Worm (Caenorhabditis elegans) whole organism, L4 larva: ENCODE measurements around the gene oops-1.

ENCODE experiments used
- F10B5.3 ChIP-seq: sonication (generic microtip); optimal IDR thresholded peaks from 2 replicates; lab custom pipeline; 2016; ENCODE audit warnings: mild to moderate bottlenecking, missing genetic modification characterization, missing compliant biosample characterization
- F37D6.2 ChIP-seq: sonication (generic microtip); optimal IDR thresholded peaks from 2 replicates; lab custom pipeline; 2016; ENCODE audit warnings: mild to moderate bottlenecking, missing genetic modification characterization, missing compliant biosample characterization
- R02D3.7 ChIP-seq: fragments of 150-350 bp; sonication (generic microtip); optimal IDR thresholded peaks from 3 replicates; lab custom pipeline; 2014; ENCODE audit warnings: missing biosample characterization, missing genetic modification characterization
- T20F7.1 ChIP-seq: fragments of 200-800 bp; sonication (Bioruptor generic); optimal IDR thresholded peaks from 2 replicates; lab custom pipeline; 2018; ENCODE audit warnings: mild to moderate bottlenecking, missing genetic modification characterization, missing compliant biosample characterization
- T26A8.4 ChIP-seq: fragments of 200-800 bp; sonication (Bioruptor generic); IDR thresholded peaks from 2 replicates; pipeline ENCODE4 v1.3.6; 2022; ENCODE audit warnings: missing genetic modification characterization, missing compliant biosample characterization
- Y105C5A.15 ChIP-seq: fragments of 200-800 bp; sonication (Bioruptor generic); IDR thresholded peaks from 2 replicates; pipeline ENCODE4 v1.3.6; 2022; ENCODE audit warnings: missing genetic modification characterization, missing compliant biosample characterization
- Y5F2A.4 ChIP-seq: fragments of 200-800 bp; sonication (Bioruptor generic); optimal IDR thresholded peaks from 2 replicates; lab custom pipeline; 2018; ENCODE audit warnings: mild to moderate bottlenecking, missing genetic modification characterization, missing compliant biosample characterization
- Y75B8A.6 ChIP-seq: fragments of 200-800 bp; sonication (Bioruptor generic); IDR thresholded peaks from 2 replicates; pipeline ENCODE4 v1.3.6; 2022; ENCODE audit warnings: missing genetic modification reagents, missing genetic modification characterization, missing compliant biosample characterization
- ZK337.2 ChIP-seq: fragments of 200-800 bp; sonication (Bioruptor generic); IDR thresholded peaks from 2 replicates; pipeline ENCODE4 v1.3.6; 2022; ENCODE audit warnings: missing genetic modification reagents, missing genetic modification characterization, missing compliant biosample characterization
- ZK546.5 ChIP-seq, 2 experiments: sonication (generic microtip); optimal IDR thresholded peaks; 2 replicates each; lab custom pipeline; 2017; ENCODE audit warnings: missing biosample characterization in 2 of 2, missing genetic modification characterization in 2 of 2
- aha-1 ChIP-seq: fragments of 150-350 bp; peaks from one replicate; lab custom pipeline; 2014; ENCODE audit warnings: missing biosample characterization, missing genetic modification characterization
- aly-2 ChIP-seq: sonication (generic microtip); optimal IDR thresholded peaks from 2 replicates; lab custom pipeline; 2018; ENCODE audit warnings: missing biosample characterization, missing genetic modification characterization
- ama-1 ChIP-seq: fragments of 150-350 bp; optimal IDR thresholded peaks from 2 replicates; lab custom pipeline; 2014; ENCODE audit warnings: inconsistent platforms, mixed read lengths
- arid-1 ChIP-seq: fragments of 200-800 bp; sonication (Bioruptor generic); conservative IDR thresholded peaks from 2 replicates; pipeline ENCODE4 v1.3.6; 2022; ENCODE audit warnings: missing genetic modification reagents, missing genetic modification characterization, missing compliant biosample characterization
- ceh-62 ChIP-seq: sonication (generic microtip); optimal IDR thresholded peaks from 2 replicates; lab custom pipeline; 2017; ENCODE audit warnings: missing biosample characterization, missing genetic modification characterization
- cey-2 ChIP-seq: sonication (generic microtip); optimal IDR thresholded peaks from 3 replicates; lab custom pipeline; 2017; ENCODE audit warnings: missing genetic modification characterization, mild to moderate bottlenecking, missing compliant biosample characterization, antibody characterized with exemption, borderline replicate concordance; ENCODE audit not compliant: insufficient read depth
- ctbp-1 ChIP-seq: fragments of 200-800 bp; sonication (Bioruptor generic); IDR thresholded peaks from 2 replicates; pipeline ENCODE4 v1.3.6; 2022; ENCODE audit warnings: missing genetic modification reagents, missing genetic modification characterization, missing compliant biosample characterization
- daf-16 ChIP-seq, 3 experiments: sonication (generic microtip); optimal IDR thresholded peaks; 2 replicates each; lab custom pipeline; 2016 to 2017; ENCODE audit warnings: missing genetic modification characterization in 3 of 3, missing genetic modification reagents in 3 of 3, mild to moderate bottlenecking in 2 of 3, missing compliant biosample characterization in 2 of 3, missing biosample characterization in 1 of 3, moderate library complexity in 1 of 3
- daf-8 ChIP-seq: fragments of 200-800 bp; sonication (Bioruptor generic); IDR thresholded peaks from 2 replicates; pipeline ENCODE4 v1.3.6; 2022; ENCODE audit warnings: missing genetic modification characterization, missing compliant biosample characterization
- dmd-6 ChIP-seq: fragments of 200-800 bp; sonication (Bioruptor generic); IDR thresholded peaks from 2 replicates; pipeline ENCODE4 v1.3.6; 2022; ENCODE audit warnings: missing genetic modification reagents, missing genetic modification characterization, missing compliant biosample characterization
- dmd-8 ChIP-seq: fragments of 200-800 bp; sonication (Bioruptor generic); IDR thresholded peaks from 2 replicates; pipeline ENCODE4 v1.3.6; 2022; ENCODE audit warnings: missing genetic modification characterization, missing compliant biosample characterization
- dmd-9 ChIP-seq: fragments of 200-800 bp; sonication (Bioruptor generic); IDR thresholded peaks from 2 replicates; pipeline ENCODE4 v1.3.6; 2022; ENCODE audit warnings: missing genetic modification reagents, missing genetic modification characterization, missing compliant biosample characterization
- duxl-1 ChIP-seq: sonication (generic microtip); optimal IDR thresholded peaks from 2 replicates; lab custom pipeline; 2016; ENCODE audit warnings: mild to moderate bottlenecking, missing genetic modification characterization, moderate library complexity, missing compliant biosample characterization; ENCODE audit not compliant: poor library complexity
- dve-1 ChIP-seq: sonication (generic microtip); optimal IDR thresholded peaks from 2 replicates; lab custom pipeline; 2017; ENCODE audit warnings: antibody characterized with exemption, mild to moderate bottlenecking, missing genetic modification characterization, missing compliant biosample characterization; ENCODE audit not compliant: insufficient read depth
- egl-27 ChIP-seq: sonication (generic microtip); optimal IDR thresholded peaks from 3 replicates; lab custom pipeline; 2017; ENCODE audit warnings: missing biosample characterization, missing genetic modification reagents, missing genetic modification characterization
- fos-1 ChIP-seq: fragments of 150-350 bp; optimal IDR thresholded peaks from 2 replicates; lab custom pipeline; 2014; ENCODE audit warnings: missing biosample characterization, missing genetic modification characterization
- hlh-30 ChIP-seq: sonication (generic microtip); optimal IDR thresholded peaks from 2 replicates; lab custom pipeline; 2017; ENCODE audit warnings: antibody characterized with exemption, mild to moderate bottlenecking, missing genetic modification characterization, missing compliant biosample characterization; ENCODE audit not compliant: insufficient read depth
- lin-1 ChIP-seq: fragments of 200-800 bp; sonication (Bioruptor generic); IDR thresholded peaks from 2 replicates; pipeline ENCODE4 v1.3.6; 2022; ENCODE audit warnings: missing genetic modification reagents, missing genetic modification characterization, missing compliant biosample characterization
- lir-3 ChIP-seq: sonication (generic microtip); optimal IDR thresholded peaks from 2 replicates; lab custom pipeline; 2016; ENCODE audit warnings: mild to moderate bottlenecking, missing genetic modification characterization, missing compliant biosample characterization
- madf-9 ChIP-seq: fragments of 200-800 bp; sonication (Bioruptor generic); conservative IDR thresholded peaks from 2 replicates; pipeline ENCODE4 v1.3.6; 2022; ENCODE audit warnings: missing genetic modification reagents, missing genetic modification characterization, missing compliant biosample characterization
- mdt-29 ChIP-seq: fragments of 200-800 bp; sonication (Bioruptor generic); IDR thresholded peaks from 2 replicates; pipeline ENCODE4 v1.3.6; 2022; ENCODE audit warnings: missing genetic modification reagents, missing genetic modification characterization, missing compliant biosample characterization
- nhr-111 ChIP-seq: fragments of 200-800 bp; sonication (Bioruptor generic); optimal IDR thresholded peaks from 2 replicates; lab custom pipeline; 2018; ENCODE audit warnings: mild to moderate bottlenecking, missing genetic modification characterization, missing compliant biosample characterization
- nhr-237 ChIP-seq: sonication (generic microtip); optimal IDR thresholded peaks from 2 replicates; lab custom pipeline; 2017; ENCODE audit warnings: missing biosample characterization, missing genetic modification characterization
- nhr-25 ChIP-seq: sonication (generic microtip); optimal IDR thresholded peaks from 2 replicates; lab custom pipeline; 2017; ENCODE audit warnings: missing genetic modification characterization, mild to moderate bottlenecking, missing compliant biosample characterization, antibody characterized with exemption, moderate library complexity, borderline replicate concordance; ENCODE audit not compliant: insufficient read depth
- nhr-28 ChIP-seq: fragments of 150-350 bp; optimal IDR thresholded peaks from 2 replicates; lab custom pipeline; 2014; ENCODE audit warnings: missing biosample characterization, missing genetic modification characterization
- nhr-41 ChIP-seq: fragments of 200-800 bp; sonication (Bioruptor generic); IDR thresholded peaks from 2 replicates; pipeline ENCODE4 v1.3.6; 2022; ENCODE audit warnings: missing genetic modification reagents, missing genetic modification characterization, missing compliant biosample characterization
- pha-4 ChIP-seq, 2 experiments: fragments of 150-350 bp in 1 of 2; fragments of 200-800 bp in 1 of 2; sonication (Bioruptor generic) in 1 of 2; IDR thresholded peaks in 1 of 2; optimal IDR thresholded peaks in 1 of 2; 2 replicates each; pipeline versions ENCODE4 v1.3.6 to Lab custom; 2014 to 2022; ENCODE audit warnings: missing genetic modification characterization in 2 of 2, missing genetic modification reagents in 2 of 2, missing biosample characterization in 1 of 2, missing compliant biosample characterization in 1 of 2
- sdz-12 ChIP-seq: fragments of 200-800 bp; sonication (Bioruptor generic); optimal IDR thresholded peaks from 2 replicates; lab custom pipeline; 2018; ENCODE audit warnings: mild to moderate bottlenecking, missing genetic modification characterization, missing compliant biosample characterization
- set-16 ChIP-seq: fragments of 200-800 bp; sonication (Bioruptor generic); IDR thresholded peaks from 2 replicates; pipeline ENCODE4 v1.3.6; 2022; ENCODE audit warnings: missing genetic modification reagents, missing genetic modification characterization, missing compliant biosample characterization
- unc-39 ChIP-seq: sonication (generic microtip); optimal IDR thresholded peaks from 2 replicates; lab custom pipeline; 2017; ENCODE audit warnings: missing biosample characterization, missing genetic modification characterization
- unc-62 ChIP-seq, 3 experiments: fragments of 150-350 bp in 1 of 3; sonication (generic microtip); optimal IDR thresholded peaks in 2 of 3; peaks in 1 of 3; 1 replicate in 1 of 3; 2 replicates in 2 of 3; lab custom pipeline; 2014 to 2017; ENCODE audit warnings: missing biosample characterization in 3 of 3, missing genetic modification characterization in 3 of 3, missing genetic modification reagents in 3 of 3, missing genotype in 1 of 3
- zfp-2 ChIP-seq: sonication (generic microtip); optimal IDR thresholded peaks from 2 replicates; lab custom pipeline; 2016; ENCODE audit warnings: mild to moderate bottlenecking, missing genetic modification characterization, missing compliant biosample characterization
- zfp-3 ChIP-seq: fragments of 200-800 bp; sonication (Bioruptor generic); conservative IDR thresholded peaks from 2 replicates; pipeline ENCODE4 v1.3.6; 2022; ENCODE audit warnings: missing genetic modification reagents, missing genetic modification characterization, missing compliant biosample characterization

The oops-1 gene

ce11 chrIV:5820953-5821352 is 7.0 kb upstream of the oops-1 start:
- no peak for TF ChIP-seq nhr-237
- peak; percentile 11 for TF ChIP-seq nhr-28 (tag; lab: Kevin White, UChicago)

- TF ChIP-seq Y105C5A.15 (GFP tag; lab: Robert Waterston, UW) (no peak), nhr-28 (tag; lab: Kevin White, UChicago) (no peak), unc-62 (GFP tag; optimal IDR thresholded peaks at IDR 0.05 in 1 of 2; lab: Kevin White, UChicago) (peak in 1 of 2 experiments; percentile 56), unc-62 (tag; optimal IDR thresholded peaks at IDR 0.05; lab: Kevin White, UChicago) (no peak), aha-1 (tag; lab: Kevin White, UChicago) (peak; percentile 94), F37D6.2 (tag; lab: Kevin White, UChicago) (no peak)
Measured at ce11 chrIV:5820056-5820799, 6.3 kb upstream of the oops-1 start.

ce11 chrIV:5817459-5817858 is 3.5 kb upstream of the oops-1 start:
- peak; percentile 81 for TF ChIP-seq lin-1 (GFP tag; lab: Robert Waterston, UW)
- no peak for TF ChIP-seq T26A8.4 (GFP tag; lab: Robert Waterston, UW)
- TF ChIP-seq madf-9 (GFP tag; lab: Robert Waterston, UW): no peak
- peak in 1 of 2 experiments; percentile 52 for TF ChIP-seq unc-62 (GFP tag; optimal IDR thresholded peaks at IDR 0.05 in 1 of 2; lab: Kevin White, UChicago)
- TF ChIP-seq unc-62 (tag; optimal IDR thresholded peaks at IDR 0.05; lab: Kevin White, UChicago): no peak
- TF ChIP-seq duxl-1: no peak
- TF ChIP-seq ctbp-1 (GFP tag; lab: Robert Waterston, UW): no peak
- TF ChIP-seq arid-1 (GFP tag; lab: Robert Waterston, UW): no peak
- TF ChIP-seq cey-2: no peak
- no peak for TF ChIP-seq dmd-9 (GFP tag; lab: Robert Waterston, UW)
- TF ChIP-seq aly-2 (tag; lab: Kevin White, UChicago): no peak
- no peak for TF ChIP-seq dmd-8
- no peak for TF ChIP-seq lir-3
- TF ChIP-seq nhr-111 (GFP tag; lab: Kevin White, UChicago): no peak
- TF ChIP-seq nhr-25 (tag; lab: Kevin White, UChicago): peak; percentile 59
- TF ChIP-seq nhr-237: no peak
- no peak for TF ChIP-seq unc-39 (tag; lab: Kevin White, UChicago)
- TF ChIP-seq dmd-6 (GFP tag; lab: Robert Waterston, UW): peak; percentile 69
- no peak for TF ChIP-seq T20F7.1 (GFP tag; lab: Kevin White, UChicago)
- TF ChIP-seq zfp-2 (tag; lab: Kevin White, UChicago): no peak
- TF ChIP-seq daf-16 (GFP tag; optimal IDR thresholded peaks at IDR 0.05; lab: Kevin White, UChicago): peak in 1 of 2 experiments; percentile 23
- peak; percentile 82 for TF ChIP-seq daf-16 (tag; optimal IDR thresholded peaks at IDR 0.05; lab: Kevin White, UChicago)
- TF ChIP-seq nhr-28 (tag; lab: Kevin White, UChicago): peak; percentile 87
- TF ChIP-seq nhr-41 (GFP tag; lab: Robert Waterston, UW): no peak
- TF ChIP-seq ZK546.5 (tag; optimal IDR thresholded peaks at IDR 0.05; lab: Kevin White, UChicago): no peak
- TF ChIP-seq R02D3.7 (tag; lab: Kevin White, UChicago): no peak
- TF ChIP-seq sdz-12 (GFP tag; lab: Kevin White, UChicago): no peak
- no peak for TF ChIP-seq Y75B8A.6 (GFP tag; lab: Robert Waterston, UW)
- TF ChIP-seq egl-27: no peak
- TF ChIP-seq mdt-29 (GFP tag; lab: Robert Waterston, UW): no peak
- TF ChIP-seq ceh-62 (tag; lab: Kevin White, UChicago): no peak
- no peak for TF ChIP-seq zfp-3 (GFP tag; lab: Robert Waterston, UW)
- TF ChIP-seq daf-8 (GFP tag; lab: Robert Waterston, UW): no peak
- TF ChIP-seq dve-1: peak; percentile 84
- TF ChIP-seq pha-4 (GFP tag; IDR thresholded peaks at IDR 0.05; lab: Robert Waterston, UW): no peak; the same call in 1 of the 2 replicates
- no peak for TF ChIP-seq pha-4 (tag; optimal IDR thresholded peaks at IDR 0.05; lab: Kevin White, UChicago)
- TF ChIP-seq set-16: no peak
- no peak for TF ChIP-seq F10B5.3 (tag; lab: Kevin White, UChicago)
- peak; percentile 64 for TF ChIP-seq hlh-30 (tag; lab: Kevin White, UChicago)
- no peak for TF ChIP-seq fos-1 (tag; lab: Kevin White, UChicago)
- no peak for TF ChIP-seq Y5F2A.4 (GFP tag; lab: Kevin White, UChicago)
- no peak for TF ChIP-seq ama-1 (lab: Kevin White, UChicago)
- TF ChIP-seq ZK337.2: no peak
